Worm (Caenorhabditis elegans) whole organism, L4/young adult: ENCODE measurements around the gene fox-1.

Source experiments
- dao-5 ChIP-seq: sonication (generic microtip); optimal IDR thresholded peaks from 2 replicates; lab custom pipeline; 2016; ENCODE audit warnings: missing genotype, missing genetic modification characterization, moderate library complexity, missing compliant biosample characterization
- him-1 ChIP-seq: sonication (generic microtip); optimal IDR thresholded peaks from 2 replicates; lab custom pipeline; 2016; ENCODE audit warnings: missing genotype, missing genetic modification reagents, missing genetic modification characterization, missing compliant biosample characterization

ce11 chrX:2475873-2476272 is 16.2 kb upstream of the fox-1 start, which contains the start of gene R04B3.3:
- TF ChIP-seq dao-5: no peak
- no peak for TF ChIP-seq him-1 (tag; lab: Kevin White, UChicago)
